Fruit fly (Drosophila melanogaster) whole organism, adult: ENCODE measurements around the gene mRpL2.
A peak's percentile ranks its signal among the peaks of the same experiment; 100 is the strongest.

Source experiments
- CG1620 ChIP-seq: fragments of 200-800 bp; sonication (Bioruptor generic); optimal IDR thresholded peaks from 2 replicates; lab custom pipeline; 2016; ENCODE audit warnings: missing biosample characterization, missing genetic modification characterization
- CG33017 ChIP-seq: fragments of 200-800 bp; sonication (Bioruptor generic); optimal IDR thresholded peaks from 2 replicates; lab custom pipeline; 2018; ENCODE audit warnings: missing biosample characterization, mild to moderate bottlenecking, missing genetic modification characterization, moderate library complexity
- CG7045 ChIP-seq: fragments of 200-800 bp; sonication (Bioruptor generic); optimal IDR thresholded peaks from 2 replicates; lab custom pipeline; 2017; ENCODE audit warnings: missing biosample characterization, mild to moderate bottlenecking, missing genetic modification characterization
- CG7101 ChIP-seq: fragments of 200-800 bp; sonication (Bioruptor generic); optimal IDR thresholded peaks from 2 replicates; lab custom pipeline; 2018; ENCODE audit warnings: missing biosample characterization, mild to moderate bottlenecking, missing genetic modification characterization, moderate library complexity
- Clk ChIP-seq: fragments of 200-800 bp; sonication (Bioruptor generic); optimal IDR thresholded peaks from 2 replicates; lab custom pipeline; 2017; ENCODE audit warnings: missing biosample characterization, missing genetic modification characterization
- Crg-1 ChIP-seq: fragments of 200-800 bp; sonication (Bioruptor generic); optimal IDR thresholded peaks from 2 replicates; lab custom pipeline; 2016; ENCODE audit warnings: missing biosample characterization, missing genetic modification characterization
- Hr96 ChIP-seq: fragments of 200-800 bp; sonication (Bioruptor generic); optimal IDR thresholded peaks from 2 replicates; lab custom pipeline; 2016; ENCODE audit warnings: missing biosample characterization, missing genetic modification characterization
- cic ChIP-seq: fragments of 200-800 bp; sonication (Bioruptor generic); optimal IDR thresholded peaks from 2 replicates; lab custom pipeline; 2017; ENCODE audit warnings: missing biosample characterization, mild to moderate bottlenecking, missing genetic modification characterization, moderate library complexity
- kay ChIP-seq: fragments of 200-800 bp; sonication (Bioruptor generic); peaks from one replicate; lab custom pipeline; 2016; ENCODE audit warnings: missing biosample characterization, missing genetic modification characterization, borderline replicate concordance
- ovo ChIP-seq: fragments of 200-800 bp; sonication (Bioruptor generic); optimal IDR thresholded peaks from 2 replicates; lab custom pipeline; 2016; ENCODE audit warnings: missing biosample characterization, missing genetic modification characterization
- pad ChIP-seq: fragments of 200-800 bp; sonication (Bioruptor generic); optimal IDR thresholded peaks from 3 replicates; lab custom pipeline; 2017; ENCODE audit warnings: missing biosample characterization, missing genetic modification characterization, mild to moderate bottlenecking, moderate library complexity, missing genetic modification reagents
- tj ChIP-seq: fragments of 200-800 bp; sonication (Bioruptor generic); optimal IDR thresholded peaks from 3 replicates; lab custom pipeline; 2017; ENCODE audit warnings: missing biosample characterization, mild to moderate bottlenecking, missing genetic modification characterization, moderate library complexity

dm6 chr3L:11119901-11120418, 687 bp upstream of the mRpL2 start:
- TF ChIP-seq CG1620 (GFP tag; lab: Kevin White, UChicago) (no peak), CG7045 (no peak), ovo (GFP tag; lab: Kevin White, UChicago) (peak; percentile 47), CG33017 (tag; lab: Kevin White, UChicago) (no peak), Clk (GFP tag; lab: Kevin White, UChicago) (no peak), Hr96 (GFP tag; lab: Kevin White, UChicago) (no peak), pad (no peak), CG7101 (tag; lab: Kevin White, UChicago) (no peak), Crg-1 (GFP tag; lab: Kevin White, UChicago) (no peak), tj (GFP tag; lab: Kevin White, UChicago) (no peak), kay (no peak), cic (no peak)
